Fruit fly (Drosophila melanogaster): Measurements from ENCODE around the gene CG12795.

Gene CG12795

dm6 chr2L:3457007-3457406, 4.7 kb downstream of the CG12795 start, which contains the start of the genes Cog3 and Sec5 (continued):
- TF ChIP-seq CG17802 (tag; optimal IDR thresholded peaks at IDR 0.05): peak; percentile 24
- no peak for TF ChIP-seq TFAM (GFP tag; optimal IDR thresholded peaks at IDR 0.05)
- no peak for TF ChIP-seq CG7271 (tag; optimal IDR thresholded peaks at IDR 0.05)
- peak; percentile 55; the same call in 2 of the 3 replicates for TF ChIP-seq Dbx (GFP tag; IDR thresholded peaks at IDR 0.05)
- no peak for TF ChIP-seq unc-4 (GFP tag; IDR thresholded peaks at IDR 0.05; ENCODE audit: partially characterized antibody)
- peak; percentile 69; the same call in 1 of the 2 replicates for TF ChIP-seq CG7372 (GFP tag; IDR thresholded peaks at IDR 0.05)
- no peak for TF ChIP-seq hb (GFP tag; IDR thresholded peaks at IDR 0.05; ENCODE audit: partially characterized antibody)
- no peak for TF ChIP-seq wdn (GFP tag; IDR thresholded peaks at IDR 0.05)
- peak; percentile 67 for TF ChIP-seq Bdp1 (GFP tag; optimal IDR thresholded peaks at IDR 0.05)
- no peak for TF ChIP-seq luna (GFP tag; optimal IDR thresholded peaks at IDR 0.05)
- no peak for TF ChIP-seq CG8478 (optimal IDR thresholded peaks at IDR 0.05)
- no peak for TF ChIP-seq Neu2 (GFP tag; optimal IDR thresholded peaks at IDR 0.05; ENCODE audit: borderline replicate concordance)
- no peak; the same call in 1 of the 2 replicates for TF ChIP-seq ranshi (GFP tag; IDR thresholded peaks at IDR 0.05)
- TF ChIP-seq cato (GFP tag; optimal IDR thresholded peaks at IDR 0.05; ENCODE audit: borderline replicate concordance): peak; percentile 7
- no peak for TF ChIP-seq gce (GFP tag; IDR thresholded peaks at IDR 0.05)
- no peak for TF ChIP-seq lbe (GFP tag; optimal IDR thresholded peaks at IDR 0.05)
- no peak for TF ChIP-seq CG12155 (GFP tag; optimal IDR thresholded peaks at IDR 0.05)
- peak; percentile 47 for TF ChIP-seq chn (GFP tag; optimal IDR thresholded peaks at IDR 0.05)
- no peak for TF ChIP-seq CG18599 (GFP tag; optimal IDR thresholded peaks at IDR 0.05)
- peak; percentile 60 for TF ChIP-seq CG17186 (GFP tag; optimal IDR thresholded peaks at IDR 0.05)
- peak; percentile 3 for TF ChIP-seq Mes4 (GFP tag; optimal IDR thresholded peaks at IDR 0.05)
- peak; percentile 66 for TF ChIP-seq CG9817 (tag; optimal IDR thresholded peaks at IDR 0.05)
- TF ChIP-seq Vsx1 (GFP tag; optimal IDR thresholded peaks at IDR 0.05): no peak
- peak; percentile 72 for TF ChIP-seq hkb (optimal IDR thresholded peaks at IDR 0.05)
- TF ChIP-seq hkb (GFP tag; IDR thresholded peaks at IDR 0.05): no peak
- TF ChIP-seq klu (GFP tag; IDR thresholded peaks at IDR 0.05): peak; percentile 60; the same call in 1 of the 2 replicates
- TF ChIP-seq Sry-δ (GFP tag; optimal IDR thresholded peaks at IDR 0.05): no peak
- peak; percentile 61 for TF ChIP-seq Ets65A (GFP tag)
- peak; percentile 89 for TF ChIP-seq Med (GFP tag)
- TF ChIP-seq Mrtf (GFP tag; IDR thresholded peaks at IDR 0.05): peak; percentile 36; the same call in 1 of the 3 replicates
- TF ChIP-seq CG6654 (GFP tag; optimal IDR thresholded peaks at IDR 0.05): no peak
- TF ChIP-seq Dip2 (GFP tag; IDR thresholded peaks at IDR 0.05): no peak
- peak; percentile 58 for TF ChIP-seq dmrt11E (tag; optimal IDR thresholded peaks at IDR 0.05)
- TF ChIP-seq HLH3B (GFP tag; IDR thresholded peaks at IDR 0.05): no peak; the same call in 1 of the 2 replicates
- peak; percentile 58 for TF ChIP-seq Xbp1 (GFP tag; optimal IDR thresholded peaks at IDR 0.05)
- TF ChIP-seq CG1602 (GFP tag; optimal IDR thresholded peaks at IDR 0.05): peak; percentile 34
- peak; percentile 62 for TF ChIP-seq CG2116 (GFP tag; optimal IDR thresholded peaks at IDR 0.05)
- TF ChIP-seq gsb-n (tag; optimal IDR thresholded peaks at IDR 0.05): no peak
- no peak for TF ChIP-seq Kr (GFP tag; optimal IDR thresholded peaks at IDR 0.05)
- TF ChIP-seq bbx (GFP tag; IDR thresholded peaks at IDR 0.05; ENCODE audit: partially characterized antibody): no peak
- TF ChIP-seq Atf-2 (GFP tag; optimal IDR thresholded peaks at IDR 0.05): peak; percentile 11
- no peak for TF ChIP-seq CG17568 (GFP tag; optimal IDR thresholded peaks at IDR 0.05)
- no peak for TF ChIP-seq salm (tag; optimal IDR thresholded peaks at IDR 0.05)
- TF ChIP-seq CG14050 (GFP tag; IDR thresholded peaks at IDR 0.05): peak; percentile 17; the same call in 1 of the 3 replicates
- no peak for TF ChIP-seq cas (GFP tag; IDR thresholded peaks at IDR 0.05)
- TF ChIP-seq Blimp-1 (GFP tag; optimal IDR thresholded peaks at IDR 0.05): no peak
- TF ChIP-seq CG30431 (GFP tag; optimal IDR thresholded peaks at IDR 0.05): no peak
- TF ChIP-seq NC2β (GFP tag; optimal IDR thresholded peaks at IDR 0.05): peak; percentile 17
- no peak for TF ChIP-seq CG15073 (GFP tag; optimal IDR thresholded peaks at IDR 0.05)
- peak; percentile 67 for TF ChIP-seq nerfin-1 (tag; optimal IDR thresholded peaks at IDR 0.05)
- TF ChIP-seq Gsc (GFP tag; IDR thresholded peaks at IDR 0.05): no peak
- TF ChIP-seq chif (GFP tag; optimal IDR thresholded peaks at IDR 0.05): peak; percentile 47 to 52
